Fruit fly (Drosophila melanogaster) whole organism, prepupa: ENCODE measurements around the gene Scp2.

Source experiments
- Blimp-1 ChIP-seq: fragments of 200-800 bp; sonication (Bioruptor generic); optimal IDR thresholded peaks from 3 replicates; lab custom pipeline; 2017; ENCODE audit warnings: missing biosample characterization, missing genetic modification characterization, mild to moderate bottlenecking, moderate library complexity, missing genetic modification reagents
- CG10631 ChIP-seq: fragments of 200-800 bp; sonication (Bioruptor generic); optimal IDR thresholded peaks from 2 replicates; lab custom pipeline; 2016; ENCODE audit warnings: missing biosample characterization, missing genetic modification characterization
- CG10669 ChIP-seq: fragments of 200-800 bp; sonication (Bioruptor generic); optimal IDR thresholded peaks from 3 replicates; lab custom pipeline; 2018; ENCODE audit warnings: missing biosample characterization, mild to moderate bottlenecking, missing genetic modification characterization, moderate library complexity
- CG11762 ChIP-seq: fragments of 200-800 bp; sonication (Bioruptor generic); optimal IDR thresholded peaks from 3 replicates; lab custom pipeline; 2016; ENCODE audit warnings: missing biosample characterization, missing genetic modification characterization; ENCODE audit not compliant: insufficient read depth
- CG11902 ChIP-seq: fragments of 200-800 bp; sonication (Bioruptor generic); optimal IDR thresholded peaks from 3 replicates; lab custom pipeline; 2016; ENCODE audit warnings: missing biosample characterization, missing genetic modification characterization
- CG1621 ChIP-seq: fragments of 200-800 bp; sonication (Bioruptor generic); optimal IDR thresholded peaks from 3 replicates; lab custom pipeline; 2018; ENCODE audit warnings: missing biosample characterization, mild to moderate bottlenecking, missing genetic modification characterization
- CG3032 ChIP-seq: fragments of 200-800 bp; optimal IDR thresholded peaks from 2 replicates; lab custom pipeline; 2019; ENCODE audit warnings: missing biosample characterization, mild to moderate bottlenecking, missing genetic modification characterization, moderate library complexity
- CG31627 ChIP-seq: fragments of 200-800 bp; sonication (Bioruptor generic); optimal IDR thresholded peaks from 3 replicates; lab custom pipeline; 2016; ENCODE audit warnings: missing biosample characterization, missing genetic modification characterization
- CG32006 ChIP-seq: fragments of 200-800 bp; sonication (Bioruptor generic); optimal IDR thresholded peaks from 3 replicates; lab custom pipeline; 2017; ENCODE audit warnings: missing biosample characterization, mild to moderate bottlenecking, missing genetic modification characterization
- CG34406 ChIP-seq: fragments of 200-800 bp; sonication (Bioruptor generic); optimal IDR thresholded peaks from 3 replicates; lab custom pipeline; 2016; ENCODE audit warnings: missing biosample characterization, missing genetic modification characterization
- CG3919 ChIP-seq: fragments of 200-800 bp; sonication (Bioruptor generic); optimal IDR thresholded peaks from 3 replicates; lab custom pipeline; 2016; ENCODE audit warnings: missing biosample characterization, missing genetic modification characterization
- CG6163 ChIP-seq: fragments of 200-800 bp; sonication (Bioruptor generic); IDR thresholded peaks from 3 replicates; pipeline ENCODE4 v1.3.6; 2022; ENCODE audit warnings: missing biosample characterization, missing genetic modification characterization
- CG6276 ChIP-seq: fragments of 200-800 bp; sonication (Bioruptor generic); optimal IDR thresholded peaks from 2 replicates; lab custom pipeline; 2017; ENCODE audit warnings: missing biosample characterization, mild to moderate bottlenecking, missing genetic modification characterization
- CG6792 ChIP-seq: fragments of 200-800 bp; sonication (Bioruptor generic); optimal IDR thresholded peaks from 3 replicates; lab custom pipeline; 2016; ENCODE audit warnings: missing biosample characterization, missing genetic modification characterization
- CG6808 ChIP-seq: fragments of 200-800 bp; sonication (Bioruptor generic); optimal IDR thresholded peaks from 3 replicates; lab custom pipeline; 2017; ENCODE audit warnings: missing biosample characterization, missing genetic modification characterization, mild to moderate bottlenecking, moderate library complexity, missing genetic modification reagents
- CG6854 ChIP-seq: fragments of 200-800 bp; sonication (Bioruptor generic); optimal IDR thresholded peaks from 2 replicates; lab custom pipeline; 2017; ENCODE audit warnings: missing biosample characterization, mild to moderate bottlenecking, missing genetic modification characterization
- CG7368 ChIP-seq: fragments of 200-800 bp; sonication (Bioruptor generic); optimal IDR thresholded peaks from 3 replicates; lab custom pipeline; 2016; ENCODE audit warnings: missing biosample characterization, missing genetic modification characterization
- CG8119 ChIP-seq: fragments of 200-800 bp; sonication (Bioruptor generic); IDR thresholded peaks from 3 replicates; pipeline ENCODE4 v1.3.6; 2022; ENCODE audit warnings: missing biosample characterization, missing genetic modification characterization
- CG8319 ChIP-seq: fragments of 200-800 bp; sonication (Bioruptor generic); optimal IDR thresholded peaks from 3 replicates; lab custom pipeline; 2016; ENCODE audit warnings: missing biosample characterization, missing genetic modification characterization
- CG8632 ChIP-seq: fragments of 200-800 bp; sonication (Bioruptor generic); optimal IDR thresholded peaks from 3 replicates; lab custom pipeline; 2016; ENCODE audit warnings: missing biosample characterization, missing genetic modification characterization
- CG9139 ChIP-seq: fragments of 200-800 bp; sonication (Bioruptor generic); optimal IDR thresholded peaks from 3 replicates; lab custom pipeline; 2017; ENCODE audit warnings: missing biosample characterization, mild to moderate bottlenecking, missing genetic modification characterization
- Eip75B ChIP-seq: fragments of 200-800 bp; sonication (Bioruptor generic); optimal IDR thresholded peaks from 3 replicates; lab custom pipeline; 2016; ENCODE audit warnings: missing biosample characterization, missing genetic modification characterization
- Eip78C ChIP-seq: fragments of 200-800 bp; sonication (Bioruptor generic); peaks from one replicate; lab custom pipeline; 2016; ENCODE audit warnings: missing biosample characterization, missing genetic modification characterization
- Eip93F ChIP-seq: fragments of 200-800 bp; sonication (Bioruptor generic); optimal IDR thresholded peaks from 2 replicates; lab custom pipeline; 2016; ENCODE audit warnings: missing biosample characterization, mild to moderate bottlenecking, missing genetic modification characterization
- Ets21C ChIP-seq: fragments of 200-800 bp; sonication (Bioruptor generic); optimal IDR thresholded peaks from 3 replicates; lab custom pipeline; 2016; ENCODE audit warnings: missing biosample characterization, missing genetic modification characterization
- Ets96B ChIP-seq: fragments of 200-800 bp; optimal IDR thresholded peaks from 2 replicates; lab custom pipeline; 2019; ENCODE audit warnings: missing biosample characterization, mild to moderate bottlenecking, missing genetic modification characterization, moderate library complexity
- Gug ChIP-seq: fragments of 200-800 bp; sonication (Bioruptor generic); IDR thresholded peaks from 2 replicates; pipeline ENCODE4 v1.3.6; 2022; ENCODE audit warnings: missing biosample characterization, missing genetic modification characterization
- Hr38 ChIP-seq: sonication (Bioruptor generic); optimal IDR thresholded peaks from 2 replicates; lab custom pipeline; 2016; ENCODE audit warnings: missing biosample characterization, missing genetic modification characterization
- Hr39 ChIP-seq: fragments of 200-800 bp; sonication (Bioruptor generic); optimal IDR thresholded peaks from 2 replicates; lab custom pipeline; 2016; ENCODE audit warnings: missing biosample characterization, missing genetic modification characterization
- Hr4 ChIP-seq: fragments of 200-800 bp; sonication (Bioruptor generic); optimal IDR thresholded peaks from 3 replicates; lab custom pipeline; 2016; ENCODE audit warnings: missing biosample characterization, missing genetic modification characterization
- Lpt ChIP-seq: fragments of 200-800 bp; sonication (Bioruptor generic); optimal IDR thresholded peaks from 3 replicates; lab custom pipeline; 2016; ENCODE audit warnings: missing biosample characterization, missing genetic modification characterization
- OdsH ChIP-seq: fragments of 200-800 bp; sonication (Bioruptor generic); optimal IDR thresholded peaks from 3 replicates; lab custom pipeline; 2016; ENCODE audit warnings: missing biosample characterization, missing genetic modification characterization
- Sox102F ChIP-seq: fragments of 200-800 bp; sonication (Bioruptor generic); optimal IDR thresholded peaks from 2 replicates; lab custom pipeline; 2016; ENCODE audit warnings: missing biosample characterization, mild to moderate bottlenecking, missing genetic modification characterization
- Sox14 ChIP-seq: fragments of 200-800 bp; sonication (Bioruptor generic); optimal IDR thresholded peaks from 3 replicates; lab custom pipeline; 2016; ENCODE audit warnings: missing biosample characterization, missing genetic modification characterization
- Sox15 ChIP-seq: fragments of 200-800 bp; sonication (Bioruptor generic); optimal IDR thresholded peaks from 3 replicates; lab custom pipeline; 2016; ENCODE audit warnings: missing biosample characterization, missing genetic modification characterization
- acj6 ChIP-seq: fragments of 200-800 bp; sonication (Bioruptor generic); optimal IDR thresholded peaks from 3 replicates; lab custom pipeline; 2016; ENCODE audit warnings: missing biosample characterization, missing genetic modification characterization
- dac ChIP-seq: fragments of 200-800 bp; sonication (Bioruptor generic); optimal IDR thresholded peaks from 2 replicates; lab custom pipeline; 2017; ENCODE audit warnings: missing biosample characterization, mild to moderate bottlenecking, missing genetic modification characterization
- eg ChIP-seq: fragments of 200-800 bp; sonication (Bioruptor generic); IDR thresholded peaks from 3 replicates; pipeline ENCODE4 v1.3.6; 2022; ENCODE audit warnings: missing biosample characterization, missing genetic modification characterization
- esn ChIP-seq: fragments of 200-800 bp; sonication (Bioruptor generic); optimal IDR thresholded peaks from 2 replicates; lab custom pipeline; 2016; ENCODE audit warnings: missing biosample characterization, mild to moderate bottlenecking, missing genetic modification characterization, moderate library complexity
- fd85E ChIP-seq: fragments of 200-800 bp; sonication (Bioruptor generic); optimal IDR thresholded peaks from 3 replicates; lab custom pipeline; 2016; ENCODE audit warnings: missing biosample characterization, missing genetic modification characterization
- fkh ChIP-seq: fragments of 200-800 bp; sonication (Bioruptor generic); optimal IDR thresholded peaks from 3 replicates; lab custom pipeline; 2017; ENCODE audit warnings: missing biosample characterization, mild to moderate bottlenecking, missing genetic modification characterization, moderate library complexity
- lz ChIP-seq: fragments of 200-800 bp; sonication (Bioruptor generic); optimal IDR thresholded peaks from 3 replicates; lab custom pipeline; 2016; ENCODE audit warnings: missing biosample characterization, missing genetic modification characterization
- net ChIP-seq: fragments of 200-800 bp; sonication (Bioruptor generic); optimal IDR thresholded peaks from 3 replicates; lab custom pipeline; 2016; ENCODE audit warnings: missing biosample characterization, missing genetic modification characterization
- pdm3 ChIP-seq: fragments of 200-800 bp; sonication (Bioruptor generic); optimal IDR thresholded peaks from 3 replicates; lab custom pipeline; 2016; ENCODE audit warnings: missing biosample characterization, missing genetic modification characterization
- salr ChIP-seq, 2 experiments: fragments of 200-800 bp; sonication (Bioruptor generic); optimal IDR thresholded peaks; 3 replicates each; lab custom pipeline; 2016 to 2018; ENCODE audit warnings: missing biosample characterization in 2 of 2, missing genetic modification characterization in 2 of 2, mild to moderate bottlenecking in 1 of 2
- spab ChIP-seq: fragments of 200-800 bp; sonication (Bioruptor generic); optimal IDR thresholded peaks from 2 replicates; lab custom pipeline; 2017; ENCODE audit warnings: missing biosample characterization, mild to moderate bottlenecking, missing genetic modification characterization, missing genetic modification reagents
- ss ChIP-seq, 2 experiments: fragments of 200-800 bp; sonication (Bioruptor generic); optimal IDR thresholded peaks; 2 replicates in 1 of 2; 3 replicates in 1 of 2; lab custom pipeline; 2017 to 2018; ENCODE audit warnings: mild to moderate bottlenecking in 2 of 2, missing biosample characterization in 2 of 2, missing genetic modification characterization in 2 of 2, moderate library complexity in 1 of 2
- svp ChIP-seq: fragments of 200-800 bp; sonication (Bioruptor generic); peaks from one replicate; lab custom pipeline; 2016; ENCODE audit warnings: missing biosample characterization, missing genetic modification characterization
- vri ChIP-seq: fragments of 200-800 bp; sonication (Bioruptor generic); optimal IDR thresholded peaks from 3 replicates; lab custom pipeline; 2016; ENCODE audit warnings: missing biosample characterization, mild to moderate bottlenecking, missing genetic modification characterization

Gene Scp2

DNA sequence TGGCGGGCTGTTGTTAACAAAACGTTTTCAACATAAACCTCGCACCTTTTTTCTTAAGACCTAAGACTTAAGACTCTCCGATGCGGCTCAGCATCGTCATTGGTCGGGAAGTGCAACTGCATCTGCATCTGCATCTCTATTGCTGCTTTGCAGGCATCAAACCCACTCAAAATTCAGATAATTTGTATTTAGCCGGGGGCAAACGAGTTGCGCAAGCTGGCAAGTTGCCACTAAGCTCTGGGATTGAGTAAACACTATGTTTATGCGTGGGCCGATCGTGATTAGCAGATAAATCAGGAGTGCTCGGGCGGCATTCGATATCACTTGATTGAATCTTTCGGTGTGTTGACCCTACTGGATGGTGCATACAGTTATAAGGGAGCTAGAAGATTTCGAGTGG, 57.9 kb downstream of the Scp2 start:
- TF ChIP-seq Hr38 (GFP tag; lab: Kevin White, UChicago) (no peak), CG8119 (GFP tag; lab: Robert Waterston, UW) (no peak), svp (GFP tag; lab: Kevin White, UChicago) (no peak), Ets96B (tag; lab: Kevin White, UChicago) (no peak)

dm6 chr3R:16524593-16525111, 58.8 kb downstream of the Scp2 start:
- TF ChIP-seq CG10631 (GFP tag; lab: Kevin White, UChicago) (no peak), salr (GFP tag; optimal IDR thresholded peaks at IDR 0.05; lab: Kevin White, UChicago) (peak; percentile 37 to 43), Gug (GFP tag; lab: Robert Waterston, UW) (peak; percentile 37; the same call in 1 of the 2 replicates), CG11902 (GFP tag; lab: Kevin White, UChicago) (peak; percentile 32), Eip93F (GFP tag; lab: Kevin White, UChicago) (no peak), OdsH (GFP tag; lab: Kevin White, UChicago) (peak; percentile 39), Sox102F (GFP tag; lab: Kevin White, UChicago) (no peak), CG31627 (GFP tag; lab: Kevin White, UChicago) (no peak), eg (GFP tag; lab: Robert Waterston, UW) (0 out of 3 replicates have a peak, but pooled peaks have one; percentile 34), lz (GFP tag; lab: Kevin White, UChicago) (no peak), CG1621 (peak; percentile 41), Eip78C (GFP tag; lab: Kevin White, UChicago) (peak; percentile 82), svp (GFP tag; lab: Kevin White, UChicago) (peak; percentile 54), esn (GFP tag; lab: Kevin White, UChicago) (no peak), pdm3 (GFP tag; lab: Kevin White, UChicago) (peak; percentile 53), CG6792 (peak; percentile 14), acj6 (GFP tag; lab: Kevin White, UChicago) (peak; percentile 35), vri (GFP tag; lab: Kevin White, UChicago) (no peak), fd85E (GFP tag; lab: Kevin White, UChicago) (peak; percentile 54), Sox14 (GFP tag; lab: Kevin White, UChicago) (peak; percentile 54), CG34406 (GFP tag; lab: Kevin White, UChicago) (no peak), CG3032 (peak; percentile 45), CG6163 (GFP tag; lab: Robert Waterston, UW) (0 out of 3 replicates have a peak, but pooled peaks have one; percentile 65), spab (GFP tag; lab: Kevin White, UChicago) (peak; percentile 35), CG8319 (GFP tag; lab: Kevin White, UChicago) (no peak), CG8632 (no peak), CG7368 (GFP tag; lab: Kevin White, UChicago) (peak; percentile 42), Hr38 (GFP tag; lab: Kevin White, UChicago) (no peak), Eip75B (GFP tag; lab: Kevin White, UChicago) (no peak), CG6854 (GFP tag; lab: Kevin White, UChicago) (no peak), ss (GFP tag; optimal IDR thresholded peaks at IDR 0.05; lab: Kevin White, UChicago) (peak in 1 of 2 experiments; percentile 14), CG8119 (GFP tag; lab: Robert Waterston, UW) (no peak), CG6276 (GFP tag; lab: Kevin White, UChicago) (no peak), Hr4 (GFP tag; lab: Kevin White, UChicago) (no peak), Ets96B (tag; lab: Kevin White, UChicago) (peak; percentile 58), CG9139 (GFP tag; lab: Kevin White, UChicago) (peak; percentile 29), Hr39 (no peak), CG11762 (peak; percentile 17), CG6808 (peak; percentile 35), dac (GFP tag; lab: Kevin White, UChicago) (peak; percentile 33), Blimp-1 (GFP tag; lab: Kevin White, UChicago) (no peak), Sox15 (peak; percentile 40), CG3919 (GFP tag; lab: Kevin White, UChicago) (peak; percentile 47), Lpt (GFP tag; lab: Kevin White, UChicago) (peak; percentile 29), Ets21C (no peak), fkh (GFP tag; lab: Kevin White, UChicago) (peak; percentile 86), net (no peak), CG10669 (GFP tag; lab: Kevin White, UChicago) (peak; percentile 53), CG32006 (GFP tag; lab: Kevin White, UChicago) (peak; percentile 73)
